Worm (Caenorhabditis elegans): Measurements from ENCODE around the gene icln-1.

ce11 chrIV:9090538-9091195 is 4.8 kb downstream of the icln-1 start:
- TF ChIP-seq sox-4 (tag; optimal IDR thresholded peaks at IDR 0.05) = no peak
- TF ChIP-seq lim-6 (tag; optimal IDR thresholded peaks at IDR 0.05) = no peak
- TF ChIP-seq unc-42 (tag; optimal IDR thresholded peaks at IDR 0.05) = no peak
- TF ChIP-seq sox-2 (GFP tag; IDR thresholded peaks at IDR 0.05) = no peak

Measured in whole organism, late embryonic.